ENCODE assay signal across 1 fruit fly cellular context in genomic region chr3L:20952622-20953618, dm6.
TF ChIP-seq lines count a peak whose summit lies in the region.

No protein-coding gene starts in this region.

TF ChIP-seq in whole organism, embryonic, 481 proteins besides CTCF, POLR2A, EP300 and RAD21 (continued from another document):
- TF ChIP-seq Poxn (GFP tag; IDR thresholded peaks at IDR 0.05; lab: Robert Waterston, UW): no peak
- no peak for TF ChIP-seq CG3065 (GFP tag; optimal IDR thresholded peaks at IDR 0.05; lab: Kevin White, UChicago)
- TF ChIP-seq E2f1 (GFP tag; IDR thresholded peaks at IDR 0.05; lab: Robert Waterston, UW): 0 out of 2 replicates have a peak, but pooled peaks have one; percentile 16
- TF ChIP-seq scrt (GFP tag; optimal IDR thresholded peaks at IDR 0.05; lab: Kevin White, UChicago): no peak
- no peak for TF ChIP-seq luna (GFP tag; optimal IDR thresholded peaks at IDR 0.05; lab: Kevin White, UChicago)
- TF ChIP-seq cg (GFP tag; optimal IDR thresholded peaks at IDR 0.05; lab: Kevin White, UChicago): no peak
- no peak for TF ChIP-seq CG15696 (tag; optimal IDR thresholded peaks at IDR 0.05; lab: Kevin White, UChicago)
- no peak for TF ChIP-seq CG18764 (GFP tag; optimal IDR thresholded peaks at IDR 0.05; lab: Kevin White, UChicago)
- peak; percentile 46 for TF ChIP-seq gsb-n (tag; optimal IDR thresholded peaks at IDR 0.05; lab: Kevin White, UChicago)
- TF ChIP-seq NK7.1 (GFP tag; optimal IDR thresholded peaks at IDR 0.05; lab: Kevin White, UChicago): no peak
- TF ChIP-seq Neu2 (GFP tag; optimal IDR thresholded peaks at IDR 0.05; lab: Kevin White, UChicago; ENCODE audit: borderline replicate concordance): no peak
- TF ChIP-seq pan (optimal IDR thresholded peaks at IDR 0.05; lab: Kevin White, UChicago): no peak
- peak in 1 of 2 experiments; percentile 53 for TF ChIP-seq pan (GFP tag; optimal IDR thresholded peaks at IDR 0.05 in 1 of 2, IDR thresholded peaks at IDR 0.05 in 1 of 2)
- no peak for TF ChIP-seq CG16779 (GFP tag; IDR thresholded peaks at IDR 0.05; lab: Robert Waterston, UW)
- TF ChIP-seq HmgD (GFP tag; optimal IDR thresholded peaks at IDR 0.05; lab: Kevin White, UChicago): no peak
- TF ChIP-seq Hmr (GFP tag; optimal IDR thresholded peaks at IDR 0.05; lab: Kevin White, UChicago): no peak
- TF ChIP-seq HmgZ (tag; optimal IDR thresholded peaks at IDR 0.05; lab: Kevin White, UChicago): no peak
- no peak for TF ChIP-seq hkb (optimal IDR thresholded peaks at IDR 0.05; lab: Kevin White, UChicago)
- no peak for TF ChIP-seq hkb (GFP tag; IDR thresholded peaks at IDR 0.05; lab: Robert Waterston, UW)
- 0 out of 2 replicates have a peak, but pooled peaks have one; percentile 14 for TF ChIP-seq ranshi (GFP tag; IDR thresholded peaks at IDR 0.05; lab: Robert Waterston, UW)
- peak; percentile 1 for TF ChIP-seq CG2712 (tag; optimal IDR thresholded peaks at IDR 0.05; lab: Kevin White, UChicago)
- TF ChIP-seq eyg (GFP tag; optimal IDR thresholded peaks at IDR 0.05; lab: Kevin White, UChicago): no peak
- no peak for TF ChIP-seq usp (GFP tag; optimal IDR thresholded peaks at IDR 0.05; lab: Kevin White, UChicago)
- no peak for TF ChIP-seq onecut (GFP tag; IDR thresholded peaks at IDR 0.05; lab: Robert Waterston, UW)
- TF ChIP-seq gce (GFP tag; IDR thresholded peaks at IDR 0.05; lab: Robert Waterston, UW): 0 out of 3 replicates have a peak, but pooled peaks have one; percentile 41
- no peak for TF ChIP-seq crc (GFP tag; optimal IDR thresholded peaks at IDR 0.05; lab: Kevin White, UChicago)
- TF ChIP-seq ase (GFP tag; IDR thresholded peaks at IDR 0.05; lab: Robert Waterston, UW): no peak
- TF ChIP-seq CG10366 (GFP tag; IDR thresholded peaks at IDR 0.05; lab: Robert Waterston, UW): peak; percentile 27; the same call in 1 of the 2 replicates
- no peak for TF ChIP-seq CG10543 (GFP tag; optimal IDR thresholded peaks at IDR 0.05; lab: Kevin White, UChicago)
- peak; percentile 14 for TF ChIP-seq dmrt99B (tag; optimal IDR thresholded peaks at IDR 0.05; lab: Kevin White, UChicago)
- no peak for TF ChIP-seq CG4707 (GFP tag; optimal IDR thresholded peaks at IDR 0.05; lab: Kevin White, UChicago)
- 0 out of 3 replicates have a peak, but pooled peaks have one; percentile 29 for TF ChIP-seq H15 (GFP tag; IDR thresholded peaks at IDR 0.05; lab: Robert Waterston, UW)
- peak; percentile 44 for TF ChIP-seq sens (GFP tag; lab: Kevin White, UChicago)
- peak; percentile 34; the same call in 1 of the 2 replicates for TF ChIP-seq Ptx1 (GFP tag; IDR thresholded peaks at IDR 0.05; lab: Robert Waterston, UW)
- TF ChIP-seq dmrt11E (tag; optimal IDR thresholded peaks at IDR 0.05; lab: Kevin White, UChicago): peak; percentile 5
